Fruit fly (Drosophila melanogaster): Measurements from ENCODE around the gene Lipt2.

- TF ChIP-seq CG4496 (GFP tag; IDR thresholded peaks at IDR 0.05) (no peak), fd96Ca (GFP tag; IDR thresholded peaks at IDR 0.05) (no peak), Snoo (tag; optimal IDR thresholded peaks at IDR 0.05) (no peak)
Measured at dm6 chr3R:4416138-4416537, 21.0 kb downstream of the Lipt2 start, which contains the start of gene CG31528.
